Worm (Caenorhabditis elegans) whole organism, midembryonic: ENCODE measurements around the gene npr-19.

Experiments used
- T22C8.4 ChIP-seq: fragments of 200-800 bp; sonication (Bioruptor generic); IDR thresholded peaks from 2 replicates; pipeline ENCODE4 v1.3.6; 2022; ENCODE audit warnings: missing genetic modification characterization, missing compliant biosample characterization
- cog-1 ChIP-seq: sonication (generic microtip); optimal IDR thresholded peaks from 2 replicates; lab custom pipeline; 2016; ENCODE audit warnings: missing genetic modification characterization, missing compliant biosample characterization
- flt-1 ChIP-seq: fragments of 200-800 bp; sonication (Bioruptor generic); IDR thresholded peaks from 2 replicates; pipeline ENCODE4 v1.3.6; 2022; ENCODE audit warnings: missing genetic modification characterization, missing compliant biosample characterization
- tab-1 ChIP-seq: fragments of 200-800 bp; sonication (Bioruptor generic); IDR thresholded peaks from 2 replicates; pipeline ENCODE4 v1.3.6; 2022; ENCODE audit warnings: missing genetic modification characterization, missing compliant biosample characterization

ce11 chrX:769550-769949 is 34.1 kb upstream of the npr-19 start:
- TF ChIP-seq flt-1, result no peak
- no peak for TF ChIP-seq tab-1 (GFP tag; lab: Robert Waterston, UW)
- no peak for TF ChIP-seq T22C8.4 (GFP tag; lab: Robert Waterston, UW)
- TF ChIP-seq cog-1 (tag; lab: Kevin White, UChicago), result no peak
